Fruit fly (Drosophila melanogaster) whole organism, embryonic: Measurements from ENCODE around the gene RpL28.
A peak's percentile ranks its signal among the peaks of the same experiment; 100 is the strongest.

Source experiments
- Bdp1 ChIP-seq: fragments of 200-800 bp; sonication (Bioruptor generic); optimal IDR thresholded peaks from 3 replicates; lab custom pipeline; 2016; ENCODE audit warnings: missing biosample characterization, missing genetic modification characterization
- CG10147 ChIP-seq: fragments of 200-800 bp; sonication (Bioruptor generic); optimal IDR thresholded peaks from 2 replicates; lab custom pipeline; 2019; ENCODE audit warnings: missing biosample characterization, mild to moderate bottlenecking, missing genetic modification characterization, moderate library complexity
- CG10321 ChIP-seq: fragments of 200-800 bp; sonication (Bioruptor generic); IDR thresholded peaks from 2 replicates; pipeline ENCODE4 v1.3.6; 2022; ENCODE audit warnings: missing biosample characterization, missing genetic modification characterization
- CG10959 ChIP-seq: fragments of 200-800 bp; sonication (Bioruptor generic); IDR thresholded peaks from 2 replicates; pipeline ENCODE4 v1.3.6; 2022; ENCODE audit warnings: missing biosample characterization, missing genetic modification characterization
- CG11456 ChIP-seq: fragments of 200-800 bp; sonication (Bioruptor generic); IDR thresholded peaks from 3 replicates; pipeline ENCODE4 v1.3.6; 2022; ENCODE audit warnings: missing biosample characterization, missing genetic modification characterization
- CG14014 ChIP-seq: fragments of 200-800 bp; sonication (Bioruptor generic); IDR thresholded peaks from 2 replicates; pipeline ENCODE4 v1.3.6; 2022; ENCODE audit warnings: missing biosample characterization, missing genetic modification characterization
- CG15696 ChIP-seq: fragments of 200-800 bp; sonication (Bioruptor generic); optimal IDR thresholded peaks from 2 replicates; lab custom pipeline; 2019; ENCODE audit warnings: missing biosample characterization, mild to moderate bottlenecking, missing genetic modification characterization, moderate library complexity
- CG31388 ChIP-seq: fragments of 200-800 bp; sonication (Bioruptor generic); optimal IDR thresholded peaks from 2 replicates; lab custom pipeline; 2016; ENCODE audit warnings: missing biosample characterization, missing genetic modification characterization
- CG3726 ChIP-seq: fragments of 200-800 bp; sonication (Bioruptor generic); IDR thresholded peaks from 3 replicates; pipeline ENCODE4, ENCODE4 v1.3.6; 2022; ENCODE audit warnings: missing biosample characterization, missing genetic modification characterization
- CG43689 ChIP-seq: fragments of 200-800 bp; sonication (Bioruptor generic); IDR thresholded peaks from 2 replicates; pipeline ENCODE4 v1.3.6; 2022; ENCODE audit warnings: missing biosample characterization, missing genetic modification characterization
- CG4424 ChIP-seq: fragments of 200-800 bp; sonication (Bioruptor generic); optimal IDR thresholded peaks from 3 replicates; lab custom pipeline; 2016; ENCODE audit warnings: missing biosample characterization, missing genetic modification characterization
- CG4730 ChIP-seq: fragments of 200-800 bp; sonication (Bioruptor generic); IDR thresholded peaks from 2 replicates; pipeline ENCODE4 v1.3.6; 2022; ENCODE audit warnings: missing biosample characterization, missing genetic modification characterization
- CG5953 ChIP-seq: fragments of 200-800 bp; sonication (Bioruptor generic); IDR thresholded peaks from 2 replicates; pipeline ENCODE4 v1.3.6; 2022; ENCODE audit warnings: missing biosample characterization, missing genetic modification characterization
- CG6254 ChIP-seq: fragments of 200-800 bp; sonication (Bioruptor generic); optimal IDR thresholded peaks from 3 replicates; lab custom pipeline; 2017; ENCODE audit warnings: mild to moderate bottlenecking, missing biosample characterization, missing genetic modification reagents, missing genetic modification characterization
- CG7556 ChIP-seq: fragments of 200-800 bp; sonication (Bioruptor generic); optimal IDR thresholded peaks from 2 replicates; lab custom pipeline; 2017; ENCODE audit warnings: missing biosample characterization, mild to moderate bottlenecking, missing genetic modification characterization
- CG8359 ChIP-seq: fragments of 200-800 bp; sonication (Bioruptor generic); optimal IDR thresholded peaks from 2 replicates; lab custom pipeline; 2017; ENCODE audit warnings: missing biosample characterization, mild to moderate bottlenecking, missing genetic modification characterization, borderline replicate concordance
- CG9437 ChIP-seq: fragments of 200-800 bp; sonication (Bioruptor generic); optimal IDR thresholded peaks from 2 replicates; lab custom pipeline; 2018; ENCODE audit warnings: missing biosample characterization, mild to moderate bottlenecking, missing genetic modification characterization
- CTCF ChIP-seq: fragments of 200-800 bp; sonication (Bioruptor generic); optimal IDR thresholded peaks from 2 replicates; lab custom pipeline; 2017; ENCODE audit warnings: missing biosample characterization, mild to moderate bottlenecking, missing genetic modification characterization, moderate library complexity
- Chrac-16 ChIP-seq: fragments of 200-800 bp; sonication (Bioruptor generic); optimal IDR thresholded peaks from 3 replicates; lab custom pipeline; 2016; ENCODE audit warnings: missing biosample characterization, missing genetic modification characterization
- Dbx ChIP-seq: fragments of 200-800 bp; sonication (Bioruptor generic); IDR thresholded peaks from 3 replicates; pipeline ENCODE4 v1.3.6; 2022; ENCODE audit warnings: missing biosample characterization, missing genetic modification characterization
- Dref ChIP-seq: fragments of 200-800 bp; sonication (Bioruptor generic); IDR thresholded peaks from 2 replicates; pipeline ENCODE4 v1.3.6; 2022; ENCODE audit warnings: missing biosample characterization, missing genetic modification characterization
- Eip74EF ChIP-seq, 2 experiments: fragments of 200-800 bp in 1 of 2; fragments of >200 bp in 1 of 2; sonication (Bioruptor generic) in 1 of 2; optimal IDR thresholded peaks; 2 replicates each; lab custom pipeline; 2017 to 2019; ENCODE audit warnings: missing biosample characterization in 2 of 2, missing genetic modification characterization in 2 of 2, mild to moderate bottlenecking in 1 of 2, moderate library complexity in 1 of 2
- MESR4 ChIP-seq: fragments of 200-800 bp; sonication (Bioruptor generic); optimal IDR thresholded peaks from 2 replicates; lab custom pipeline; 2018; ENCODE audit warnings: missing biosample characterization, mild to moderate bottlenecking, missing genetic modification characterization, moderate library complexity
- Mad ChIP-seq: fragments of 200-800 bp; sonication (Bioruptor generic); optimal IDR thresholded peaks from 2 replicates; lab custom pipeline; 2016; ENCODE audit warnings: missing biosample characterization, missing genetic modification characterization
- NFAT ChIP-seq: fragments of 200-800 bp; sonication (Bioruptor generic); IDR thresholded peaks from 2 replicates; pipeline ENCODE4 v1.3.6; 2022; ENCODE audit warnings: missing biosample characterization, missing genetic modification characterization
- Nf-YB ChIP-seq: fragments of 200-800 bp; sonication (Bioruptor generic); optimal IDR thresholded peaks from 3 replicates; lab custom pipeline; 2019; ENCODE audit warnings: missing biosample characterization, mild to moderate bottlenecking, missing genetic modification characterization, moderate library complexity
- Oaz ChIP-seq: fragments of 200-800 bp; sonication (Bioruptor generic); IDR thresholded peaks from 2 replicates; pipeline ENCODE4 v1.3.6; 2022; ENCODE audit warnings: missing biosample characterization, missing genetic modification characterization
- Optix ChIP-seq: fragments of 200-800 bp; sonication (Bioruptor generic); IDR thresholded peaks from 3 replicates; pipeline ENCODE4 v1.3.6; 2022; ENCODE audit warnings: missing biosample characterization, missing genetic modification characterization
- Taf1 ChIP-seq: fragments of 200-800 bp; sonication (Bioruptor generic); IDR thresholded peaks from 2 replicates; pipeline ENCODE4 v1.3.6; 2022; ENCODE audit warnings: missing biosample characterization, missing genetic modification characterization
- ap ChIP-seq: fragments of 200-800 bp; sonication (Bioruptor generic); IDR thresholded peaks from 2 replicates; pipeline ENCODE4 v1.3.6; 2022; ENCODE audit warnings: missing biosample characterization, missing genetic modification characterization
- bsh ChIP-seq, 2 experiments: fragments of 200-800 bp; sonication (Bioruptor generic); optimal IDR thresholded peaks; 2 replicates each; lab custom pipeline; 2017 to 2018; ENCODE audit warnings: mild to moderate bottlenecking in 2 of 2, missing biosample characterization in 2 of 2, missing genetic modification characterization in 2 of 2, moderate library complexity in 1 of 2
- btn ChIP-seq: fragments of 200-800 bp; sonication (Bioruptor generic); optimal IDR thresholded peaks from 2 replicates; lab custom pipeline; 2016; ENCODE audit warnings: missing biosample characterization, missing genetic modification characterization
- cas ChIP-seq: fragments of 200-800 bp; sonication (Bioruptor generic); IDR thresholded peaks from 2 replicates; pipeline ENCODE4 v1.3.6; 2022; ENCODE audit warnings: missing biosample characterization, missing genetic modification characterization
- crol ChIP-seq: fragments of 200-800 bp; sonication (Bioruptor generic); IDR thresholded peaks from 2 replicates; pipeline ENCODE4 v1.3.6; 2022; ENCODE audit warnings: missing biosample characterization, missing genetic modification characterization
- fd64A ChIP-seq: fragments of 200-800 bp; sonication (Bioruptor generic); optimal IDR thresholded peaks from 3 replicates; lab custom pipeline; 2018; ENCODE audit warnings: missing biosample characterization, mild to moderate bottlenecking, missing genetic modification characterization
- gcm2 ChIP-seq: fragments of 200-800 bp; sonication (Bioruptor generic); optimal IDR thresholded peaks from 2 replicates; lab custom pipeline; 2016; ENCODE audit warnings: missing biosample characterization, missing genetic modification characterization
- gsb ChIP-seq: fragments of 200-800 bp; sonication (Bioruptor generic); IDR thresholded peaks from 2 replicates; pipeline ENCODE4 v1.3.6; 2022; ENCODE audit warnings: missing biosample characterization, missing genetic modification characterization
- mld ChIP-seq: fragments of 200-800 bp; sonication (Bioruptor generic); IDR thresholded peaks from 3 replicates; pipeline ENCODE4 v1.3.6; 2022; ENCODE audit warnings: missing biosample characterization, missing genetic modification characterization; ENCODE audit not compliant: partially characterized antibody
- oc ChIP-seq: fragments of 200-800 bp; sonication (Bioruptor generic); optimal IDR thresholded peaks from 2 replicates; lab custom pipeline; 2018; ENCODE audit warnings: missing biosample characterization, mild to moderate bottlenecking, missing genetic modification characterization, moderate library complexity
- otp ChIP-seq: fragments of 200-800 bp; sonication (Bioruptor generic); IDR thresholded peaks from 3 replicates; pipeline ENCODE4, ENCODE4 v1.3.6; 2022; ENCODE audit warnings: missing biosample characterization, missing genetic modification characterization
- peb ChIP-seq: fragments of 200-800 bp; sonication (Bioruptor generic); IDR thresholded peaks from 2 replicates; pipeline ENCODE4 v1.3.6; 2022; ENCODE audit warnings: missing biosample characterization, missing genetic modification characterization
- ranshi ChIP-seq: fragments of 200-800 bp; sonication (Bioruptor generic); IDR thresholded peaks from 2 replicates; pipeline ENCODE4 v1.3.6; 2022; ENCODE audit warnings: missing biosample characterization, missing genetic modification characterization
- repo ChIP-seq: fragments of 200-800 bp; sonication (Bioruptor generic); optimal IDR thresholded peaks from 2 replicates; lab custom pipeline; 2016; ENCODE audit warnings: missing biosample characterization, missing genetic modification characterization
- sisA ChIP-seq: fragments of 200-800 bp; sonication (Bioruptor generic); IDR thresholded peaks from 2 replicates; pipeline ENCODE4 v1.3.6; 2022; ENCODE audit warnings: missing biosample characterization, missing genetic modification characterization
- tna ChIP-seq: fragments of 200-800 bp; sonication (Bioruptor generic); IDR thresholded peaks from 2 replicates; pipeline ENCODE4 v1.3.6; 2022; ENCODE audit warnings: missing biosample characterization, missing genetic modification characterization; ENCODE audit not compliant: partially characterized antibody
- toy ChIP-seq: fragments of 200-800 bp; sonication (Bioruptor generic); IDR thresholded peaks from 2 replicates; pipeline ENCODE4 v1.3.6; 2022; ENCODE audit warnings: missing biosample characterization, missing genetic modification characterization
- trem ChIP-seq: fragments of 200-800 bp; optimal IDR thresholded peaks from 3 replicates; lab custom pipeline; 2019; ENCODE audit warnings: missing biosample characterization, mild to moderate bottlenecking, missing genetic modification characterization, moderate library complexity
- tup ChIP-seq: fragments of 200-800 bp; sonication (Bioruptor generic); optimal IDR thresholded peaks from 2 replicates; lab custom pipeline; 2016; ENCODE audit warnings: missing biosample characterization, mild to moderate bottlenecking, missing genetic modification characterization, moderate library complexity
- vnd ChIP-seq: fragments of 200-800 bp; sonication (Bioruptor generic); IDR thresholded peaks from 3 replicates; pipeline ENCODE4 v1.3.6; 2022; ENCODE audit warnings: missing biosample characterization, missing genetic modification characterization; ENCODE audit not compliant: partially characterized antibody
- zen ChIP-seq: fragments of 200-800 bp; sonication (Bioruptor generic); optimal IDR thresholded peaks from 3 replicates; lab custom pipeline; 2018; ENCODE audit warnings: missing biosample characterization, mild to moderate bottlenecking, missing genetic modification characterization, moderate library complexity
- zen2 ChIP-seq: fragments of 200-800 bp; sonication (Bioruptor generic); IDR thresholded peaks from 3 replicates; pipeline ENCODE4 v1.3.6; 2022; ENCODE audit warnings: missing biosample characterization, missing genetic modification characterization; ENCODE audit not compliant: partially characterized antibody
- zfh1 ChIP-seq: fragments of 200-800 bp; sonication (Bioruptor generic); IDR thresholded peaks from 3 replicates; pipeline ENCODE4 v1.3.6; 2022; ENCODE audit warnings: missing biosample characterization, missing genetic modification characterization

RpL28 gene

DNA sequence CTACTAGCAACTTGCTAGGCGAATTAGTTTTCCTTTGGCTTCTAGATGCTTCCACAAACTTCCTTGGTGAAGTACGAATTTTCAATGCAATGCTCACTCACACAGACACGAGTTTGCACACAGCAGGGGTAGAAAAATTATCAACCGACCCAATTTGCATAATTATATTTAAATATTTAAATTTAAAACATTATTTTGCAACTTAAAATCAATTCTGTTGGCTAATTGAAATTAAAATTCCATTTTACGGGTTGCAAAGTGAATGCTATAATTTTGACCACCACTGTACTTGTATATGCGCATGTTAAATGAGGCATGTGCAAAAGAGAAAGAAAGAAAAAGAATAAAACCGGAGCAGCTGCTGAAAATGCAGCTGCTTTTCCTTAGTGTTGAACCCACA is 28.7 kb downstream of the RpL28 start (continued):
- TF ChIP-seq Optix: peak; percentile 85; the same call in 2 of the 3 replicates
- peak; percentile 87 for TF ChIP-seq Chrac-16 (GFP tag; lab: Kevin White, UChicago)
- TF ChIP-seq Mad (GFP tag; lab: Kevin White, UChicago): peak; percentile 81
- peak; percentile 93 for TF ChIP-seq gsb (GFP tag; lab: Robert Waterston, UW)
- peak; percentile 9 for TF ChIP-seq gcm2
- TF ChIP-seq CG7556 (GFP tag; lab: Kevin White, UChicago): peak; percentile 92
- TF ChIP-seq mld (GFP tag; lab: Robert Waterston, UW): no peak
- TF ChIP-seq bsh (GFP tag; optimal IDR thresholded peaks at IDR 0.05; lab: Kevin White, UChicago): peak; percentile 96 to 97
- TF ChIP-seq CG15696 (tag; lab: Kevin White, UChicago): peak; percentile 80
- TF ChIP-seq tup: peak; percentile 77
- TF ChIP-seq crol (GFP tag; lab: Robert Waterston, UW): peak; percentile 53
- TF ChIP-seq toy (GFP tag; lab: Robert Waterston, UW): peak; percentile 72
- peak; percentile 90 for TF ChIP-seq CG4730 (GFP tag; lab: Robert Waterston, UW)
- TF ChIP-seq CG5953: peak; percentile 93
- TF ChIP-seq oc (tag; lab: Kevin White, UChicago): peak; percentile 95
- TF ChIP-seq CG10147 (GFP tag; lab: Kevin White, UChicago): peak; percentile 93
- TF ChIP-seq CG31388: peak; percentile 64
- TF ChIP-seq MESR4: peak; percentile 40
- peak; percentile 82 for TF ChIP-seq Nf-YB
- TF ChIP-seq vnd (GFP tag; lab: Robert Waterston, UW): no peak
- peak; percentile 92 for TF ChIP-seq Dbx
- TF ChIP-seq peb: peak; percentile 90
- peak; percentile 77 for TF ChIP-seq Taf1 (GFP tag; lab: Robert Waterston, UW)
- TF ChIP-seq tna (GFP tag; lab: Robert Waterston, UW): no peak
- peak; percentile 75 for TF ChIP-seq Bdp1 (GFP tag; lab: Kevin White, UChicago)
- peak; percentile 97 for TF ChIP-seq zen (tag; lab: Kevin White, UChicago)
- peak; percentile 90 for TF ChIP-seq ap (GFP tag; lab: Robert Waterston, UW)
- peak; percentile 86 for TF ChIP-seq Oaz
- TF ChIP-seq CG3726: peak; percentile 90; the same call in 2 of the 3 replicates
- TF ChIP-seq btn: no peak
- TF ChIP-seq CG11456 (GFP tag; lab: Robert Waterston, UW): peak; percentile 91
- TF ChIP-seq repo (GFP tag; lab: Kevin White, UChicago): peak; percentile 48
- TF ChIP-seq fd64A (GFP tag; lab: Kevin White, UChicago): peak; percentile 86
- peak; percentile 88 for TF ChIP-seq CG4424 (GFP tag; lab: Kevin White, UChicago)
- peak; percentile 82 for TF ChIP-seq cas (GFP tag; lab: Robert Waterston, UW)
- peak; percentile 95 for TF ChIP-seq ranshi
- no peak for TF ChIP-seq zen2
- TF ChIP-seq trem (tag; lab: Kevin White, UChicago): peak; percentile 88
- peak; percentile 73 for TF ChIP-seq CG8359 (GFP tag; lab: Kevin White, UChicago)
- peak; percentile 77 for TF ChIP-seq CG43689 (GFP tag; lab: Robert Waterston, UW)
- TF ChIP-seq CTCF: peak; percentile 59
- peak; percentile 84 for TF ChIP-seq CG9437 (GFP tag; lab: Kevin White, UChicago)
- TF ChIP-seq Dref: no peak
- TF ChIP-seq CG6254 (GFP tag; lab: Kevin White, UChicago): peak; percentile 93
- TF ChIP-seq zfh1: peak; percentile 95
- TF ChIP-seq Eip74EF (GFP tag; optimal IDR thresholded peaks at IDR 0.05; lab: Kevin White, UChicago): peak in 1 of 2 experiments; percentile 91
- peak; percentile 91 for TF ChIP-seq sisA (GFP tag; lab: Robert Waterston, UW)
- TF ChIP-seq CG10959 (GFP tag; lab: Robert Waterston, UW): peak; percentile 93
- TF ChIP-seq CG10321 (GFP tag; lab: Robert Waterston, UW): peak; percentile 76
- TF ChIP-seq otp (GFP tag; lab: Robert Waterston, UW): peak; percentile 92; the same call in 2 of the 3 replicates
- TF ChIP-seq NFAT: peak; percentile 87
- TF ChIP-seq CG14014: peak; percentile 94
